Worm (Caenorhabditis elegans): ENCODE results near the gene ZK105.5.

DNA sequence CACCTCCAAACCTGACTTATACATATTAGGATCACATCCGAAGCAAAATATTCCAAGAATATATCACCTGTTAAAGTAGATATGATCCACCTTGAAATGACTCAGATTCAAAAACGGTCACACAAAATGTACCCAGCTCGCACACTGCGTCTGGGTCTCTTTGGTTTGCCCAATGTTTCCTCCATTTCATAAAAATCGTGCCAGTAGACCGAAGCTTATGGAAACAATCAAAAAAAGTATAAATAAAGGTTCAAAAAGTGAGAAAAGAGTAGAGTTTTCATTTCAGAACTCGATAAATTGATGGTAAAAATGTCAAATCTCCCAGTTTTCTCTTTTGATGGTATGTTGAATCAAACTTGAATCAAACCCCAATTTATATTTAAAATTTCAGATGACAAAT, 20.2 kb upstream of the ZK105.5 start, which contains the start of gene srr-9:
- TF ChIP-seq scrt-1 (GFP tag; IDR thresholded peaks at IDR 0.05) (no peak), hmbx-1 (tag; optimal IDR thresholded peaks at IDR 0.05) (no peak), ceh-13 (GFP tag; optimal IDR thresholded peaks at IDR 0.05) (no peak), aly-1 (tag; optimal IDR thresholded peaks at IDR 0.05) (no peak), ama-1 (optimal IDR thresholded peaks at IDR 0.05) (no peak), sea-1 (GFP tag; conservative IDR thresholded peaks at IDR 0.05) (no peak)

All from whole organism, early embryonic.